Fruit fly (Drosophila melanogaster) whole organism, embryonic: Measurements from ENCODE around the gene euc.
A peak's percentile ranks its signal among the peaks of the same experiment; 100 is the strongest.

Source experiments
- Aef1 ChIP-seq: fragments of 200-800 bp; sonication (Bioruptor generic); IDR thresholded peaks from 3 replicates; pipeline ENCODE4 v1.3.6; 2022; ENCODE audit warnings: missing biosample characterization, missing genetic modification characterization
- Atf3 ChIP-seq: fragments of 200-800 bp; sonication (Bioruptor generic); optimal IDR thresholded peaks from 3 replicates; lab custom pipeline; 2016; ENCODE audit warnings: missing biosample characterization, missing genetic modification characterization
- B-H2 ChIP-seq: fragments of 200-800 bp; sonication (Bioruptor generic); optimal IDR thresholded peaks from 2 replicates; lab custom pipeline; 2018; ENCODE audit warnings: missing biosample characterization, mild to moderate bottlenecking, missing genetic modification characterization
- CG11093 ChIP-seq: fragments of 200-800 bp; sonication (Bioruptor generic); IDR thresholded peaks from 3 replicates; pipeline ENCODE4 v1.3.6; 2022; ENCODE audit warnings: missing biosample characterization, missing genetic modification characterization
- CG11398 ChIP-seq: fragments of 200-800 bp; sonication (Bioruptor generic); optimal IDR thresholded peaks from 2 replicates; lab custom pipeline; 2016; ENCODE audit warnings: missing biosample characterization, missing genetic modification characterization
- CG11560 ChIP-seq: fragments of 200-800 bp; sonication (Bioruptor generic); IDR thresholded peaks from 3 replicates; pipeline ENCODE4 v1.3.6; 2022; ENCODE audit warnings: missing biosample characterization, missing genetic modification characterization
- CG12299 ChIP-seq: fragments of 200-800 bp; sonication (Bioruptor generic); optimal IDR thresholded peaks from 2 replicates; lab custom pipeline; 2018; ENCODE audit warnings: missing biosample characterization, mild to moderate bottlenecking, missing genetic modification characterization
- CG12744 ChIP-seq: fragments of 200-800 bp; sonication (Bioruptor generic); optimal IDR thresholded peaks from 2 replicates; lab custom pipeline; 2016; ENCODE audit warnings: missing biosample characterization, missing genetic modification characterization
- CG15601 ChIP-seq: fragments of 200-800 bp; sonication (Bioruptor generic); optimal IDR thresholded peaks from 3 replicates; lab custom pipeline; 2019; ENCODE audit warnings: missing biosample characterization, mild to moderate bottlenecking, missing genetic modification characterization, moderate library complexity
- CG16815 ChIP-seq: fragments of 200-800 bp; sonication (Bioruptor generic); optimal IDR thresholded peaks from 3 replicates; lab custom pipeline; 2017; ENCODE audit warnings: missing biosample characterization, mild to moderate bottlenecking, missing genetic modification characterization
- CG18619 ChIP-seq: fragments of 200-800 bp; sonication (Bioruptor generic); optimal IDR thresholded peaks from 3 replicates; lab custom pipeline; 2017; ENCODE audit warnings: missing biosample characterization, mild to moderate bottlenecking, missing genetic modification characterization
- CG32532 ChIP-seq: fragments of 200-800 bp; sonication (Bioruptor generic); IDR thresholded peaks from 2 replicates; pipeline ENCODE4 v1.3.6; 2022; ENCODE audit warnings: missing biosample characterization, missing genetic modification characterization
- CG5953 ChIP-seq: fragments of 200-800 bp; sonication (Bioruptor generic); IDR thresholded peaks from 2 replicates; pipeline ENCODE4 v1.3.6; 2022; ENCODE audit warnings: missing biosample characterization, missing genetic modification characterization
- CG6254 ChIP-seq: fragments of 200-800 bp; sonication (Bioruptor generic); optimal IDR thresholded peaks from 3 replicates; lab custom pipeline; 2017; ENCODE audit warnings: mild to moderate bottlenecking, missing biosample characterization, missing genetic modification reagents, missing genetic modification characterization
- CG6683 ChIP-seq: fragments of 200-800 bp; sonication (Bioruptor generic); optimal IDR thresholded peaks from 2 replicates; lab custom pipeline; 2017; ENCODE audit warnings: missing biosample characterization, mild to moderate bottlenecking, missing genetic modification characterization, missing genetic modification reagents
- CG8281 ChIP-seq: fragments of 200-800 bp; sonication (Bioruptor generic); optimal IDR thresholded peaks from 2 replicates; lab custom pipeline; 2018; ENCODE audit warnings: missing biosample characterization, mild to moderate bottlenecking, missing genetic modification characterization, moderate library complexity
- CG8359 ChIP-seq: fragments of 200-800 bp; sonication (Bioruptor generic); optimal IDR thresholded peaks from 2 replicates; lab custom pipeline; 2017; ENCODE audit warnings: missing biosample characterization, mild to moderate bottlenecking, missing genetic modification characterization, borderline replicate concordance
- CG8388 ChIP-seq: fragments of 200-800 bp; sonication (Bioruptor generic); optimal IDR thresholded peaks from 2 replicates; lab custom pipeline; 2019; ENCODE audit warnings: missing biosample characterization, mild to moderate bottlenecking, missing genetic modification characterization, moderate library complexity
- CG8765 ChIP-seq: fragments of 200-800 bp; sonication (Bioruptor generic); IDR thresholded peaks from 2 replicates; pipeline ENCODE4 v1.3.6; 2022; ENCODE audit warnings: missing biosample characterization, missing genetic modification characterization
- CG9215 ChIP-seq: fragments of 200-800 bp; sonication (Bioruptor generic); IDR thresholded peaks from 2 replicates; pipeline ENCODE4 v1.3.6; 2022; ENCODE audit warnings: missing biosample characterization, missing genetic modification characterization
- CTCF ChIP-seq: fragments of 200-800 bp; sonication (Bioruptor generic); optimal IDR thresholded peaks from 2 replicates; lab custom pipeline; 2017; ENCODE audit warnings: missing biosample characterization, mild to moderate bottlenecking, missing genetic modification characterization, moderate library complexity
- Camta ChIP-seq: fragments of 200-800 bp; sonication (Bioruptor generic); optimal IDR thresholded peaks from 2 replicates; lab custom pipeline; 2016; ENCODE audit warnings: missing biosample characterization, missing genetic modification characterization
- ERR ChIP-seq: fragments of 200-800 bp; sonication (Bioruptor generic); optimal IDR thresholded peaks from 2 replicates; lab custom pipeline; 2016; ENCODE audit warnings: missing biosample characterization, missing genetic modification characterization
- Ets65A ChIP-seq: fragments of 200-800 bp; sonication (Bioruptor generic); peaks from one replicate; lab custom pipeline; 2016; ENCODE audit warnings: missing biosample characterization, missing genetic modification characterization
- HHEX ChIP-seq: fragments of 200-800 bp; sonication (Bioruptor generic); optimal IDR thresholded peaks from 3 replicates; lab custom pipeline; 2017; ENCODE audit warnings: missing biosample characterization, mild to moderate bottlenecking, missing genetic modification characterization, missing genetic modification reagents
- HLH54F ChIP-seq: fragments of 200-800 bp; sonication (Bioruptor generic); optimal IDR thresholded peaks from 3 replicates; lab custom pipeline; 2016; ENCODE audit warnings: missing biosample characterization, missing genetic modification characterization
- HLHmδ ChIP-seq: fragments of 200-800 bp; sonication (Bioruptor generic); optimal IDR thresholded peaks from 2 replicates; lab custom pipeline; 2018; ENCODE audit warnings: missing biosample characterization, mild to moderate bottlenecking, missing genetic modification characterization, moderate library complexity
- HmgD ChIP-seq: fragments of 200-800 bp; sonication (Bioruptor generic); optimal IDR thresholded peaks from 3 replicates; lab custom pipeline; 2016; ENCODE audit warnings: missing biosample characterization, missing genetic modification characterization
- HmgZ ChIP-seq: fragments of 200-800 bp; sonication (Bioruptor generic); optimal IDR thresholded peaks from 2 replicates; lab custom pipeline; 2018; ENCODE audit warnings: missing biosample characterization, mild to moderate bottlenecking, missing genetic modification characterization
- MTF-1 ChIP-seq: fragments of 200-800 bp; sonication (Bioruptor generic); optimal IDR thresholded peaks from 2 replicates; lab custom pipeline; 2018; ENCODE audit warnings: missing biosample characterization, mild to moderate bottlenecking, missing genetic modification characterization, borderline replicate concordance
- NFAT ChIP-seq: fragments of 200-800 bp; sonication (Bioruptor generic); IDR thresholded peaks from 2 replicates; pipeline ENCODE4 v1.3.6; 2022; ENCODE audit warnings: missing biosample characterization, missing genetic modification characterization
- Tbp ChIP-seq: fragments of >200 bp; optimal IDR thresholded peaks from 2 replicates; lab custom pipeline; 2018; ENCODE audit warnings: missing biosample characterization, missing genetic modification characterization
- btn ChIP-seq: fragments of 200-800 bp; sonication (Bioruptor generic); optimal IDR thresholded peaks from 2 replicates; lab custom pipeline; 2016; ENCODE audit warnings: missing biosample characterization, missing genetic modification characterization
- cwo ChIP-seq: fragments of 200-800 bp; sonication (Bioruptor generic); optimal IDR thresholded peaks from 3 replicates; lab custom pipeline; 2017; ENCODE audit warnings: missing biosample characterization, missing genetic modification characterization, mild to moderate bottlenecking, moderate library complexity, missing genetic modification reagents
- da ChIP-seq: fragments of 200-800 bp; sonication (Bioruptor generic); optimal IDR thresholded peaks from 2 replicates; lab custom pipeline; 2016; ENCODE audit warnings: missing biosample characterization, missing genetic modification characterization
- ems ChIP-seq: fragments of 200-800 bp; sonication (Bioruptor generic); optimal IDR thresholded peaks from 3 replicates; lab custom pipeline; 2016; ENCODE audit warnings: missing biosample characterization, missing genetic modification characterization
- eve ChIP-seq, 2 experiments: fragments of >200 bp; optimal IDR thresholded peaks; 2 replicates each; lab custom pipeline; 2017; ENCODE audit warnings: missing biosample characterization in 2 of 2, missing genetic modification characterization in 2 of 2
- gro ChIP-seq: fragments of 200-800 bp; sonication (Bioruptor generic); optimal IDR thresholded peaks from 2 replicates; lab custom pipeline; 2016; ENCODE audit warnings: missing biosample characterization, missing genetic modification characterization
- ind ChIP-seq: fragments of 200-800 bp; sonication (Bioruptor generic); optimal IDR thresholded peaks from 3 replicates; lab custom pipeline; 2016; ENCODE audit warnings: missing biosample characterization, missing genetic modification characterization
- jing ChIP-seq: fragments of 200-800 bp; sonication (Bioruptor generic); optimal IDR thresholded peaks from 2 replicates; lab custom pipeline; 2018; ENCODE audit warnings: missing biosample characterization, mild to moderate bottlenecking, missing genetic modification characterization
- mirr ChIP-seq: fragments of 200-800 bp; sonication (Bioruptor generic); optimal IDR thresholded peaks from 3 replicates; lab custom pipeline; 2018; ENCODE audit warnings: missing biosample characterization, mild to moderate bottlenecking, missing genetic modification characterization
- nerfin-1 ChIP-seq: fragments of 200-800 bp; sonication (Bioruptor generic); optimal IDR thresholded peaks from 3 replicates; lab custom pipeline; 2019; ENCODE audit warnings: missing biosample characterization, mild to moderate bottlenecking, missing genetic modification characterization, moderate library complexity
- onecut ChIP-seq: fragments of 200-800 bp; sonication (Bioruptor generic); IDR thresholded peaks from 2 replicates; pipeline ENCODE4 v1.3.6; 2022; ENCODE audit warnings: missing biosample characterization, missing genetic modification characterization
- sc ChIP-seq, 3 experiments: fragments of >200 bp in 2 of 3; fragments of 200-800 bp in 1 of 3; sonication (Bioruptor generic) in 1 of 3; optimal IDR thresholded peaks; 2 replicates in 2 of 3; 3 replicates in 1 of 3; lab custom pipeline; 2017; ENCODE audit warnings: mild to moderate bottlenecking in 1 of 3, missing biosample characterization in 1 of 3, missing genetic modification characterization in 1 of 3, missing genetic modification reagents in 1 of 3
- slbo ChIP-seq: fragments of 200-800 bp; sonication (Bioruptor generic); IDR thresholded peaks from 2 replicates; pipeline ENCODE4 v1.3.6; 2022; ENCODE audit warnings: missing biosample characterization, missing genetic modification characterization
- ssp ChIP-seq: fragments of 200-800 bp; sonication (Bioruptor generic); IDR thresholded peaks from 2 replicates; pipeline ENCODE4 v1.3.6; 2022; ENCODE audit warnings: missing biosample characterization, missing genetic modification characterization
- sug ChIP-seq: fragments of 200-800 bp; optimal IDR thresholded peaks from 2 replicates; lab custom pipeline; 2019; ENCODE audit warnings: missing biosample characterization, mild to moderate bottlenecking, missing genetic modification characterization, moderate library complexity
- tin ChIP-seq: fragments of 200-800 bp; sonication (Bioruptor generic); optimal IDR thresholded peaks from 3 replicates; lab custom pipeline; 2016; ENCODE audit warnings: missing biosample characterization, missing genetic modification characterization
- wdn ChIP-seq: fragments of 200-800 bp; sonication (Bioruptor generic); IDR thresholded peaks from 2 replicates; pipeline ENCODE4 v1.3.6; 2022; ENCODE audit warnings: missing biosample characterization, missing genetic modification characterization
- zfh1 ChIP-seq: fragments of 200-800 bp; sonication (Bioruptor generic); IDR thresholded peaks from 3 replicates; pipeline ENCODE4 v1.3.6; 2022; ENCODE audit warnings: missing biosample characterization, missing genetic modification characterization

euc gene

DNA sequence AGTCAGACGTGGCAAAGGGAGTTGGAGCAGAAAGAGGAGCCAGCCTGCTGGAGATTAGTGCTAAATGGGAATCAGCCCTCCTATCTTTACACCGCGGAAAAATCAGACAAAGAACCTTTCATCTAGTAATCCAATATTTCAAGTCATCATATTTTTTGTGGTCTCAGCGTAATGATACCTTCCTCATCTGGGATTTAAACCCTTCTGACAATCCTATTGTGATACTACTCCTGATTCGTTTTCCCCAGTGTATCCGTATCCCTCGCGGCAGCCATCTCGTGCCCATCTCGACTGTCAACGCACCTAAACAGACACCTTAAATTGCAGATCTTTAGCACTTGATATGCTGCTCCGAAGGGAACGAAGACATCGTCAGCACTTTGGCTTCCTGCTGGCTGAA lies 19.8 kb upstream of the euc start (continued):
- TF ChIP-seq ERR (GFP tag; lab: Kevin White, UChicago) (no peak), wdn (GFP tag; lab: Robert Waterston, UW) (0 out of 2 replicates have a peak, but pooled peaks have one; percentile 10), Atf3 (no peak), CG12299 (tag; lab: Kevin White, UChicago) (no peak), CG32532 (GFP tag; lab: Robert Waterston, UW) (peak; percentile 25; the same call in 1 of the 2 replicates), HLHmδ (GFP tag; lab: Kevin White, UChicago) (no peak), HmgD (no peak), CG8765 (0 out of 2 replicates have a peak, but pooled peaks have one; percentile 15), slbo (GFP tag; lab: Robert Waterston, UW) (peak; percentile 47), sug (tag; lab: Kevin White, UChicago) (no peak), CG8359 (GFP tag; lab: Kevin White, UChicago) (no peak), sc (optimal IDR thresholded peaks at IDR 0.05; lab: Kevin White, UChicago) (no peak), sc (GFP tag; optimal IDR thresholded peaks at IDR 0.05; lab: Kevin White, UChicago) (no peak), Ets65A (GFP tag; lab: Kevin White, UChicago) (peak; percentile 83), zfh1 (GFP tag; lab: Robert Waterston, UW) (0 out of 3 replicates have a peak, but pooled peaks have one; percentile 7), ems (GFP tag; lab: Kevin White, UChicago) (peak; percentile 25), CG8281 (tag; lab: Kevin White, UChicago) (no peak), B-H2 (no peak), CG11398 (GFP tag; lab: Kevin White, UChicago) (no peak), CG11093 (no peak), HmgZ (tag; lab: Kevin White, UChicago) (no peak), HHEX (GFP tag; lab: Kevin White, UChicago) (no peak), tin (GFP tag; lab: Kevin White, UChicago) (peak; percentile 8), CG18619 (no peak), ssp (GFP tag; lab: Robert Waterston, UW) (peak; percentile 15; the same call in 1 of the 2 replicates), btn (GFP tag; lab: Kevin White, UChicago) (no peak), CG6254 (no peak), eve (GFP tag; optimal IDR thresholded peaks at IDR 0.05; lab: Kevin White, UChicago) (no peak)

DNA sequence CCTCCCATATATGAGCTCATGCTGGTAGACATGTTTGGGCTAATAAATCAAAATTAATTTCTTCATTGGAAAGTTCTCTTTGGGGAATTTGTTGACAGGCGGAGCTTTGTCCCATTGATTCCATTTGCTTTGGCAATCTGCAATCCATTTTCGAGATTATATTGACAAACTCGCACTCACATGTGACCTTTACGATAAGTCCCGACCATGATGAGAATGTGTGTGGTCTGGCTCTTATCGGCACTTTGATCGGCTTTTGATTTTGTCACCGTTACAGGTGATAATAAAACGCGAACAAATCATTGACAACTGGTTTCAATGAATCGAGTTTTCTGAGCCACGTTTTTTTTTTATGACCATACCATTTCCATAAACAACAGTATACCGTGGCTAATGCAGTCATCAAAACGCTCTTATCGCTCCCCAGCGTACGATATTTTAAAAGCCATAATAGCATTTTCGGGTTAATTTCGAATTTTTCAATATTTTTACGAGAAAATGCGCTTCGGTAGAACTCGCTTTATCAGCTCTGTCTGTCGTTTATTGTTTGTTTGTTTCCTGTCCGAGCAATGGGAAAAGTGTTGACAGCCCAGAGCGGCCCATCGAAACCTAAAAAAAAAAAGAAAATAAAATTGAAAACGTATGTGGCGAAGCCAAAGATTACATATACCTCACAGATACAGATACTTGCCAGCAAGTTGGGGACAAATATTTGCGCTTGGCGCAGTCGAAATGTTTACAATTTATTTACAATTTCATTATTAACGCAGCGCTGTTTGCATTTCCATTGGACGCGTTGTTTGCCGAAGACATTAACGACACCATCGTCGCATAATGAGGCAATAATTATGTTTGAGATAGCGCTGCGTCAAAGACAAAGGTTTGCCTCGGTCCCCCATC lies 19.0 kb upstream of the euc start:
- TF ChIP-seq da (GFP tag; lab: Kevin White, UChicago) (peak; percentile 45), nerfin-1 (tag; lab: Kevin White, UChicago) (peak; percentile 76), jing (peak; percentile 64), CG16815 (GFP tag; lab: Kevin White, UChicago) (no peak), NFAT (GFP tag; lab: Robert Waterston, UW) (no peak), CG6683 (peak; percentile 17), Camta (no peak), Aef1 (no peak), CG9215 (GFP tag; lab: Robert Waterston, UW) (no peak), CG15601 (tag; lab: Kevin White, UChicago) (peak; percentile 96), mirr (GFP tag; lab: Kevin White, UChicago) (no peak), CG8388 (GFP tag; lab: Kevin White, UChicago) (peak; percentile 82), ind (GFP tag; lab: Kevin White, UChicago) (no peak), CG11560 (tag; lab: Robert Waterston, UW) (no peak), gro (GFP tag; lab: Kevin White, UChicago) (no peak), HLH54F (GFP tag; lab: Kevin White, UChicago) (no peak), CG12744 (GFP tag; lab: Kevin White, UChicago) (peak; percentile 56), CTCF (GFP tag; lab: Kevin White, UChicago) (peak; percentile 45), cwo (GFP tag; lab: Kevin White, UChicago) (peak; percentile 25), MTF-1 (GFP tag; lab: Kevin White, UChicago) (peak; percentile 85), CG5953 (GFP tag; lab: Robert Waterston, UW) (peak; percentile 82), Tbp (GFP tag; lab: Kevin White, UChicago) (no peak), onecut (GFP tag; lab: Robert Waterston, UW) (peak; percentile 67)
